Worm (Caenorhabditis elegans) whole organism, mixed stage, embryonic: ENCODE measurements around the gene D1086.19.

Experiments
- bed-3 ChIP-seq: fragments of 200-800 bp; sonication (Bioruptor generic); optimal IDR thresholded peaks from 3 replicates; lab custom pipeline; 2018; ENCODE audit warnings: mild to moderate bottlenecking, missing genetic modification characterization, moderate library complexity, missing compliant biosample characterization
- elt-1 ChIP-seq: sonication (generic microtip); optimal IDR thresholded peaks from 2 replicates; lab custom pipeline; 2017; ENCODE audit warnings: missing genetic modification characterization, mild to moderate bottlenecking, missing compliant biosample characterization, antibody characterized with exemption, moderate library complexity, borderline replicate concordance; ENCODE audit not compliant: insufficient read depth
- elt-3 ChIP-seq: fragments of 150-350 bp; optimal IDR thresholded peaks from 2 replicates; lab custom pipeline; 2014; ENCODE audit warnings: missing biosample characterization, missing genetic modification characterization
- ham-2 ChIP-seq: fragments of 200-800 bp; sonication (Bioruptor generic); optimal IDR thresholded peaks from 2 replicates; lab custom pipeline; 2018; ENCODE audit warnings: mild to moderate bottlenecking, missing genetic modification characterization, missing compliant biosample characterization
- lin-13 ChIP-seq: fragments of 150-350 bp; optimal IDR thresholded peaks from 2 replicates; lab custom pipeline; 2014; ENCODE audit warnings: missing biosample characterization, missing genetic modification characterization
- nhr-76 ChIP-seq: sonication (generic microtip); optimal IDR thresholded peaks from 2 replicates; lab custom pipeline; 2017; ENCODE audit warnings: missing biosample characterization, missing genetic modification characterization
- pha-4 ChIP-seq: fragments of 150-350 bp; optimal IDR thresholded peaks from 2 replicates; lab custom pipeline; 2018; ENCODE audit warnings: missing biosample characterization, missing genetic modification reagents, missing genetic modification characterization
- snpc-4 ChIP-seq: fragments of 150-350 bp; optimal IDR thresholded peaks from 2 replicates; lab custom pipeline; 2014; ENCODE audit warnings: missing biosample characterization, missing genetic modification characterization
- sptf-1 ChIP-seq: sonication (generic microtip); optimal IDR thresholded peaks from 2 replicates; lab custom pipeline; 2017; ENCODE audit warnings: mild to moderate bottlenecking, missing genetic modification characterization, moderate library complexity, missing compliant biosample characterization
- unc-39 ChIP-seq: fragments of 150-350 bp; optimal IDR thresholded peaks from 2 replicates; lab custom pipeline; 2014; ENCODE audit warnings: missing biosample characterization, missing genetic modification characterization
- ztf-11 ChIP-seq: fragments of 150-350 bp; optimal IDR thresholded peaks from 2 replicates; lab custom pipeline; 2014; ENCODE audit warnings: missing biosample characterization, missing genetic modification characterization

- TF ChIP-seq elt-3 (no peak), snpc-4 (tag; lab: Kevin White, UChicago) (no peak), unc-39 (no peak), elt-1 (tag; lab: Kevin White, UChicago) (no peak), ham-2 (GFP tag; lab: Kevin White, UChicago) (no peak), ztf-11 (no peak), bed-3 (GFP tag; lab: Kevin White, UChicago) (no peak), lin-13 (no peak), nhr-76 (tag; lab: Kevin White, UChicago) (no peak), sptf-1 (tag; lab: Kevin White, UChicago) (no peak), pha-4 (no peak)
These were observed 6.4 kb downstream of the D1086.19 start for ce11 chrV:14094546-14094945.
